Worm (Caenorhabditis elegans): ENCODE results near the gene pqn-91.

- TF ChIP-seq pha-4 (tag; optimal IDR thresholded peaks at IDR 0.05) = no peak
- TF ChIP-seq F23B12.7 (tag; optimal IDR thresholded peaks at IDR 0.05; ENCODE audit: insufficient read depth) = no peak
- no peak for TF ChIP-seq bed-2 (GFP tag; IDR thresholded peaks at IDR 0.05)
- TF ChIP-seq zfh-2 (GFP tag; conservative IDR thresholded peaks at IDR 0.05) = no peak
- TF ChIP-seq ama-1 (optimal IDR thresholded peaks at IDR 0.05) = no peak
- TF ChIP-seq ama-1 (GFP tag; optimal IDR thresholded peaks at IDR 0.05) = no peak
- no peak for TF ChIP-seq B0336.3 (GFP tag; IDR thresholded peaks at IDR 0.05)
- no peak for TF ChIP-seq unc-62 (GFP tag; optimal IDR thresholded peaks at IDR 0.05)
- TF ChIP-seq lir-1 (GFP tag; conservative IDR thresholded peaks at IDR 0.05) = no peak
- no peak for TF ChIP-seq snpc-3.4 (tag; optimal IDR thresholded peaks at IDR 0.05)
- no peak for TF ChIP-seq attf-6 (GFP tag; IDR thresholded peaks at IDR 0.05)
- no peak for TF ChIP-seq nhr-27 (tag; optimal IDR thresholded peaks at IDR 0.05)
These were observed 46.1 kb upstream of the pqn-91 start, which contains the start of gene Y73F8A.36 for ce11 chrIV:15245655-15246054.
